Fruit fly (Drosophila melanogaster): ENCODE data around the gene Neos.
A peak's percentile ranks its signal among the peaks of the same experiment; 100 is the strongest.

The Neos gene

dm6 chr3L:7254724-7255123 is 13.3 kb downstream of the Neos start:
- no peak for TF ChIP-seq Atf3 (GFP tag; optimal IDR thresholded peaks at IDR 0.05)
- peak; percentile 71 for TF ChIP-seq sens (GFP tag)
- no peak for TF ChIP-seq CG11504 (tag; optimal IDR thresholded peaks at IDR 0.05)
- no peak for TF ChIP-seq NC2α (GFP tag; optimal IDR thresholded peaks at IDR 0.05)
- no peak for TF ChIP-seq CG13424 (tag; optimal IDR thresholded peaks at IDR 0.05)
- TF ChIP-seq twi (tag; optimal IDR thresholded peaks at IDR 0.05), result no peak
- no peak for TF ChIP-seq nerfin-2 (GFP tag; IDR thresholded peaks at IDR 0.05; ENCODE audit: partially characterized antibody)
- TF ChIP-seq CG17568 (GFP tag; optimal IDR thresholded peaks at IDR 0.05), result no peak
- no peak for TF ChIP-seq CG8924 (tag; optimal IDR thresholded peaks at IDR 0.05)
- no peak for TF ChIP-seq crp (GFP tag; optimal IDR thresholded peaks at IDR 0.05)
- peak; percentile 25; the same call in 1 of the 2 replicates for TF ChIP-seq sisA (GFP tag; IDR thresholded peaks at IDR 0.05)
- TF ChIP-seq HLH4C (GFP tag; IDR thresholded peaks at IDR 0.05; ENCODE audit: partially characterized antibody), result no peak
- TF ChIP-seq CG34376 (GFP tag; optimal IDR thresholded peaks at IDR 0.05), result no peak
- no peak for TF ChIP-seq CG14860 (GFP tag; IDR thresholded peaks at IDR 0.05; ENCODE audit: partially characterized antibody)
- TF ChIP-seq CG8359 (GFP tag; optimal IDR thresholded peaks at IDR 0.05; ENCODE audit: borderline replicate concordance), result no peak
- no peak for TF ChIP-seq insv (GFP tag; optimal IDR thresholded peaks at IDR 0.05)
- TF ChIP-seq Ets65A (GFP tag), result peak; percentile 53
- TF ChIP-seq Dp (GFP tag; optimal IDR thresholded peaks at IDR 0.05), result no peak
- no peak for TF ChIP-seq CG12744 (GFP tag; optimal IDR thresholded peaks at IDR 0.05)
- no peak for TF ChIP-seq Hsf (GFP tag; optimal IDR thresholded peaks at IDR 0.05)
- no peak for TF ChIP-seq Hr78 (GFP tag; optimal IDR thresholded peaks at IDR 0.05)
- TF ChIP-seq CG12104 (GFP tag; optimal IDR thresholded peaks at IDR 0.05), result no peak
- no peak for TF ChIP-seq dimm (GFP tag; IDR thresholded peaks at IDR 0.05)
- no peak for TF ChIP-seq cg (GFP tag; optimal IDR thresholded peaks at IDR 0.05)
- TF ChIP-seq Doc3 (GFP tag; IDR thresholded peaks at IDR 0.05; ENCODE audit: partially characterized antibody), result no peak
- TF ChIP-seq CG11398 (GFP tag; optimal IDR thresholded peaks at IDR 0.05), result no peak
- TF ChIP-seq Gug (GFP tag; IDR thresholded peaks at IDR 0.05), result no peak
- no peak for TF ChIP-seq CG17385 (GFP tag; optimal IDR thresholded peaks at IDR 0.05)
- no peak for TF ChIP-seq CG13775 (GFP tag; optimal IDR thresholded peaks at IDR 0.05)
- no peak for TF ChIP-seq prd (optimal IDR thresholded peaks at IDR 0.05)
- TF ChIP-seq prd (GFP tag; IDR thresholded peaks at IDR 0.05), result 0 out of 3 replicates have a peak, but pooled peaks have one; percentile 27
- no peak for TF ChIP-seq ewg (GFP tag; optimal IDR thresholded peaks at IDR 0.05)
- TF ChIP-seq toy (GFP tag; IDR thresholded peaks at IDR 0.05), result no peak
- TF ChIP-seq Blimp-1 (GFP tag; optimal IDR thresholded peaks at IDR 0.05), result peak; percentile 63
- TF ChIP-seq lmd (GFP tag; IDR thresholded peaks at IDR 0.05), result no peak

dm6 chr3L:7258267-7258666 is 16.8 kb downstream of the Neos start:
- TF ChIP-seq Abd-B (GFP tag; optimal IDR thresholded peaks at IDR 0.05), result peak; percentile 3
- 0 out of 3 replicates have a peak, but pooled peaks have one; percentile 15 for TF ChIP-seq CG6791 (GFP tag; IDR thresholded peaks at IDR 0.05; ENCODE audit: partially characterized antibody)
- TF ChIP-seq CG15514 (GFP tag; optimal IDR thresholded peaks at IDR 0.05), result no peak
- TF ChIP-seq wor (GFP tag; IDR thresholded peaks at IDR 0.05), result no peak
- 0 out of 4 replicates have a peak, but pooled peaks have one; percentile 38 for TF ChIP-seq chinmo (GFP tag; IDR thresholded peaks at IDR 0.05; ENCODE audit: partially characterized antibody)
- 0 out of 3 replicates have a peak, but pooled peaks have one; percentile 53 for TF ChIP-seq CG11456 (GFP tag; IDR thresholded peaks at IDR 0.05)
- TF ChIP-seq Hr39 (optimal IDR thresholded peaks at IDR 0.05), result peak; percentile 80
- TF ChIP-seq jumu (GFP tag; optimal IDR thresholded peaks at IDR 0.05), result no peak
- TF ChIP-seq sd (tag; optimal IDR thresholded peaks at IDR 0.05), result peak; percentile 12
- TF ChIP-seq Stat92E (GFP tag; optimal IDR thresholded peaks at IDR 0.05), result no peak
- TF ChIP-seq crol (GFP tag; IDR thresholded peaks at IDR 0.05), result peak; percentile 82
- 0 out of 3 replicates have a peak, but pooled peaks have one; percentile 20 for TF ChIP-seq ci (GFP tag; IDR thresholded peaks at IDR 0.05)
- no peak for TF ChIP-seq Mad (GFP tag; optimal IDR thresholded peaks at IDR 0.05)
- TF ChIP-seq kni (GFP tag; optimal IDR thresholded peaks at IDR 0.05), result peak; percentile 49
- peak; percentile 51 for TF ChIP-seq CG31224 (GFP tag; IDR thresholded peaks at IDR 0.05)
- TF ChIP-seq D19A (tag; optimal IDR thresholded peaks at IDR 0.05), result no peak
- TF ChIP-seq CG33213 (GFP tag; optimal IDR thresholded peaks at IDR 0.05), result no peak

All from whole organism, embryonic.